Fruit fly (Drosophila melanogaster): ENCODE results near the gene Lim3.

dm6 chr2L:19071713-19072112 lies 36.5 kb downstream of the Lim3 start:
- TF ChIP-seq Lpt (GFP tag; optimal IDR thresholded peaks at IDR 0.05): no peak
- TF ChIP-seq CG1621 (tag; optimal IDR thresholded peaks at IDR 0.05): no peak
- no peak for TF ChIP-seq Gug (GFP tag; IDR thresholded peaks at IDR 0.05)
- no peak for TF ChIP-seq CG11294 (GFP tag; IDR thresholded peaks at IDR 0.05)
- no peak for TF ChIP-seq Blimp-1 (GFP tag; optimal IDR thresholded peaks at IDR 0.05)

All from whole organism, prepupa.